Worm (Caenorhabditis elegans) whole organism, late embryonic: ENCODE data around the gene bcmo-2.

Experiments
- C08G9.2 ChIP-seq: sonication (generic microtip); optimal IDR thresholded peaks from 2 replicates; lab custom pipeline; 2016; ENCODE audit warnings: mild to moderate bottlenecking, missing genetic modification characterization, moderate library complexity, missing compliant biosample characterization
- Y22D7AL.16 ChIP-seq: sonication (generic microtip); optimal IDR thresholded peaks from 2 replicates; lab custom pipeline; 2016; ENCODE audit warnings: missing genetic modification characterization, missing compliant biosample characterization
- ahr-1 ChIP-seq: sonication (generic microtip); optimal IDR thresholded peaks from 2 replicates; lab custom pipeline; 2016; ENCODE audit warnings: missing genetic modification characterization, missing compliant biosample characterization
- ceh-14 ChIP-seq: sonication (generic microtip); optimal IDR thresholded peaks from 2 replicates; lab custom pipeline; 2016; ENCODE audit warnings: missing genotype, missing genetic modification characterization, missing compliant biosample characterization
- ceh-18 ChIP-seq: sonication (generic microtip); optimal IDR thresholded peaks from 2 replicates; lab custom pipeline; 2016; ENCODE audit warnings: missing genetic modification characterization, missing compliant biosample characterization
- ceh-19 ChIP-seq: fragments of 200-800 bp; sonication (Bioruptor generic); optimal IDR thresholded peaks from 2 replicates; lab custom pipeline; 2018; ENCODE audit warnings: mild to moderate bottlenecking, missing genetic modification characterization, missing compliant biosample characterization
- ceh-22 ChIP-seq: sonication (generic microtip); optimal IDR thresholded peaks from 2 replicates; lab custom pipeline; 2017; ENCODE audit warnings: missing biosample characterization, missing genetic modification characterization
- ceh-31 ChIP-seq: sonication (generic microtip); optimal IDR thresholded peaks from 2 replicates; lab custom pipeline; 2016; ENCODE audit warnings: missing genetic modification characterization, missing compliant biosample characterization
- ceh-34 ChIP-seq: sonication (generic microtip); optimal IDR thresholded peaks from 2 replicates; lab custom pipeline; 2016; ENCODE audit warnings: mild to moderate bottlenecking, missing genetic modification characterization, missing compliant biosample characterization
- ceh-48 ChIP-seq: sonication (generic microtip); optimal IDR thresholded peaks from 2 replicates; lab custom pipeline; 2016; ENCODE audit warnings: missing genetic modification characterization, inconsistent platforms, missing compliant biosample characterization
- ceh-9 ChIP-seq: sonication (generic microtip); optimal IDR thresholded peaks from 2 replicates; lab custom pipeline; 2016; ENCODE audit warnings: mild to moderate bottlenecking, missing genetic modification characterization, inconsistent platforms, missing compliant biosample characterization
- che-1 ChIP-seq: sonication (generic microtip); optimal IDR thresholded peaks from 2 replicates; lab custom pipeline; 2016; ENCODE audit warnings: mild to moderate bottlenecking, missing genetic modification characterization, missing compliant biosample characterization
- dve-1 ChIP-seq: sonication (generic microtip); optimal IDR thresholded peaks from 2 replicates; lab custom pipeline; 2017; ENCODE audit warnings: antibody characterized with exemption, mild to moderate bottlenecking, missing genetic modification characterization, missing compliant biosample characterization
- elt-4 ChIP-seq: sonication (generic microtip); optimal IDR thresholded peaks from 2 replicates; lab custom pipeline; 2016; ENCODE audit warnings: missing genetic modification characterization, missing compliant biosample characterization
- ets-4 ChIP-seq: sonication (generic microtip); optimal IDR thresholded peaks from 2 replicates; lab custom pipeline; 2016; ENCODE audit warnings: missing genetic modification characterization, missing compliant biosample characterization
- eyg-1 ChIP-seq: sonication (generic microtip); optimal IDR thresholded peaks from 2 replicates; lab custom pipeline; 2016; ENCODE audit warnings: missing genotype, missing genetic modification characterization, missing compliant biosample characterization
- fkh-10 ChIP-seq: fragments of 150-350 bp; optimal IDR thresholded peaks from 2 replicates; lab custom pipeline; 2014; ENCODE audit warnings: missing biosample characterization, missing genetic modification reagents, missing genetic modification characterization
- gmeb-2 ChIP-seq: sonication (generic microtip); optimal IDR thresholded peaks from 2 replicates; lab custom pipeline; 2016; ENCODE audit warnings: missing genetic modification characterization, inconsistent platforms, missing compliant biosample characterization
- hlh-13 ChIP-seq: fragments of 200-800 bp; sonication (Bioruptor generic); optimal IDR thresholded peaks from 2 replicates; lab custom pipeline; 2018; ENCODE audit warnings: mild to moderate bottlenecking, missing genetic modification characterization, missing compliant biosample characterization
- hlh-15 ChIP-seq: sonication (generic microtip); optimal IDR thresholded peaks from 2 replicates; lab custom pipeline; 2016; ENCODE audit warnings: missing genetic modification characterization, missing compliant biosample characterization
- hlh-30 ChIP-seq: sonication (generic microtip); optimal IDR thresholded peaks from 2 replicates; lab custom pipeline; 2017; ENCODE audit warnings: antibody characterized with exemption, missing genetic modification characterization, missing compliant biosample characterization; ENCODE audit not compliant: insufficient read depth
- lin-11 ChIP-seq: fragments of 200-800 bp; sonication (Bioruptor generic); optimal IDR thresholded peaks from 2 replicates; lab custom pipeline; 2018; ENCODE audit warnings: mild to moderate bottlenecking, missing genetic modification characterization, missing compliant biosample characterization
- nfya-1 ChIP-seq: sonication (generic microtip); optimal IDR thresholded peaks from 2 replicates; lab custom pipeline; 2017; ENCODE audit warnings: missing genetic modification characterization, mild to moderate bottlenecking, missing compliant biosample characterization, antibody characterized with exemption, moderate library complexity
- odd-2 ChIP-seq: sonication (generic microtip); optimal IDR thresholded peaks from 2 replicates; lab custom pipeline; 2017; ENCODE audit warnings: antibody characterized with exemption, mild to moderate bottlenecking, missing genetic modification characterization, missing compliant biosample characterization
- pha-4 ChIP-seq: fragments of 150-350 bp; optimal IDR thresholded peaks from 2 replicates; lab custom pipeline; 2018; ENCODE audit warnings: missing biosample characterization, missing genetic modification reagents, missing genetic modification characterization
- pqm-1 ChIP-seq: sonication (generic microtip); optimal IDR thresholded peaks from 2 replicates; lab custom pipeline; 2016; ENCODE audit warnings: missing genetic modification characterization, missing compliant biosample characterization
- ref-2 ChIP-seq: sonication (generic microtip); optimal IDR thresholded peaks from 2 replicates; lab custom pipeline; 2016; ENCODE audit warnings: missing genetic modification characterization, missing compliant biosample characterization
- rnt-1 ChIP-seq: sonication (generic microtip); optimal IDR thresholded peaks from 2 replicates; lab custom pipeline; 2016; ENCODE audit warnings: missing genetic modification characterization, missing compliant biosample characterization
- sdc-2 ChIP-seq: sonication (generic microtip); optimal IDR thresholded peaks from 2 replicates; lab custom pipeline; 2016; ENCODE audit warnings: missing genotype, missing genetic modification characterization, missing compliant biosample characterization
- sox-2 ChIP-seq: fragments of 200-800 bp; sonication (Bioruptor generic); IDR thresholded peaks from 2 replicates; pipeline ENCODE4 v1.3.6; 2022; ENCODE audit warnings: missing genetic modification reagents, missing genetic modification characterization, missing compliant biosample characterization
- tbx-2 ChIP-seq: sonication (generic microtip); optimal IDR thresholded peaks from 2 replicates; lab custom pipeline; 2016; ENCODE audit warnings: missing genetic modification characterization, missing compliant biosample characterization
- tbx-7 ChIP-seq: sonication (generic microtip); optimal IDR thresholded peaks from 2 replicates; lab custom pipeline; 2016; ENCODE audit warnings: missing genotype, missing genetic modification characterization, missing compliant biosample characterization
- ttx-3 ChIP-seq: sonication (generic microtip); optimal IDR thresholded peaks from 2 replicates; lab custom pipeline; 2016; ENCODE audit warnings: missing genetic modification reagents, missing genetic modification characterization, missing compliant biosample characterization
- unc-42 ChIP-seq: sonication (generic microtip); optimal IDR thresholded peaks from 2 replicates; lab custom pipeline; 2016; ENCODE audit warnings: missing genotype, missing genetic modification characterization, missing compliant biosample characterization
- unc-55 ChIP-seq: sonication (generic microtip); optimal IDR thresholded peaks from 2 replicates; lab custom pipeline; 2017; ENCODE audit warnings: missing biosample characterization, missing genetic modification reagents, missing genetic modification characterization
- zip-5 ChIP-seq: sonication (generic microtip); optimal IDR thresholded peaks from 2 replicates; lab custom pipeline; 2016; ENCODE audit warnings: missing genetic modification characterization, missing compliant biosample characterization

Gene bcmo-2

DNA sequence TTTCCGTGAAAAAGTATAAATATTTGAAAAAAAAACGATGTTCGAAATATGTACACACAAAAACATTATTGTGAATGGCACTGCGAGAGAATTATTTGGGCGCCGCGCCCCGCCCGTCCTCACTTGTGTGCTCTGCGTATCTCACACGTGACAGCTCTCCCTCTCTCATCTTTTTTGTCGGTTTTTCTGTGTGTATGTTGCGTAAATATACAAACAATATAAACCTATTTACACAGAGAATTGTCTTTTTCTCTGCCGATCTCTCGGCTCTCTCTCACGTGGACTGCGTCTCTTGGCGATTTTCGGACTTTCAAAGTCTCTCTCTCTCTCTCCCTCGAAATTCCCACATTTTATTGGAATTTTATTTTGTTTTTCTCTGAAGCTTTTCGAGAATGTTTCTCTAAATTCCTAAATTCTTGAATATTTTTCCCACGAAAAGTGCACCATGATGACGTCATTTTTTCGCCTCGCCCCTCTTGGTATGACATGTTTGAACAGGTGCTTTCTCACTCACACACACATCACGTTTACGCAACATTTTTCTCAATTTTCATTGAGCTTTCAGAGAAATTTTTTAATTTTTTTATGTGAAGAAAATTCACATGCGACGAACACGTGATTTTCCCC, 48.1 kb upstream of the bcmo-2 start (continued):
- TF ChIP-seq ceh-9 (no peak), hlh-13 (GFP tag; lab: Kevin White, UChicago) (no peak), ceh-19 (GFP tag; lab: Kevin White, UChicago) (no peak), Y22D7AL.16 (tag; lab: Kevin White, UChicago) (no peak), unc-42 (peak; percentile 82), ceh-48 (tag; lab: Kevin White, UChicago) (no peak), C08G9.2 (tag; lab: Kevin White, UChicago) (no peak), hlh-15 (tag; lab: Kevin White, UChicago) (no peak), ceh-34 (tag; lab: Kevin White, UChicago) (peak; percentile 51), eyg-1 (tag; lab: Kevin White, UChicago) (no peak), dve-1 (tag; lab: Kevin White, UChicago) (peak; percentile 70), gmeb-2 (tag; lab: Kevin White, UChicago) (no peak), tbx-2 (peak; percentile 66), odd-2 (tag; lab: Kevin White, UChicago) (no peak), pqm-1 (no peak), tbx-7 (tag; lab: Kevin White, UChicago) (peak; percentile 18), zip-5 (tag; lab: Kevin White, UChicago) (no peak), hlh-30 (tag; lab: Kevin White, UChicago) (peak; percentile 75), lin-11 (no peak), ets-4 (no peak), rnt-1 (peak; percentile 22), fkh-10 (GFP tag; lab: Kevin White, UChicago) (no peak), nfya-1 (tag; lab: Kevin White, UChicago) (peak; percentile 41)

DNA sequence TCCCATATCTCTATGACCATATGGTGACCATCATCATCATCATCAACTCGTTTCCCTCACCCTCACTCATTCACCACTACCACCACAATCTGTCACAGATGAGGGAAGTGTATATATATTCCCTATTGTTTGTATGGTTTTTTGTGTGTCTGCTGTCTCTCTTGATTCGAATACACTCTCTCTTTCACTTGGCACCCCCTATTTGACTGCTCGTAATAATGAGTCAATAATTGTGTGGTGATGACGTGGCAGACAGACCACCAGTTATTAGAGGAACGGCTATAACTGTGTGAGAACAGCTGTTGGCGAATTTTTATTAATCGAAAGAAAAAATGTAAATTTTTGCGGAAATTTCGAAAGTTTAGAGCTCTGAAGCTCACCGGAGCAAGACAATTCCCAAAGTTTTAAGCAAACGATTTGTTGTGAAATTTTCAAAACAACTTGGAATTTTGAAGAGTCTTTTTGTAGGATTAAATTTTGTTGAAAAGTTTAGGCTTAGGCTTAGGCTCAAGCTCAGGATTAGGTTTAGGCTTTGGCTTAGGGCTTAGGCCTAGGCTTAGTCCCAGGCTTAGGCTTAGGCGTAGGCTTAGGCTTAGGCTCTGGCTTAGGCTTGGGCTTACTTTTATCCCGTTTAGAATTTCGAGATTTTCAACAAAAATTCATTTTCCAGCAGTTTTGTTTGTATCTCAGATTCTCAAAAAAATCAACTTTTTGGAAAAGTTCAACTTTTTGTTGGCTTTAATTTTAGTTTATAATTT, 47.0 kb upstream of the bcmo-2 start:
- peak; percentile 70 for TF ChIP-seq dve-1 (tag; lab: Kevin White, UChicago)
- TF ChIP-seq sox-2 (GFP tag; lab: Robert Waterston, UW): peak; percentile 14; the same call in 1 of the 2 replicates
- peak; percentile 21 for TF ChIP-seq tbx-2
- TF ChIP-seq unc-42: no peak
- no peak for TF ChIP-seq ceh-18 (tag; lab: Kevin White, UChicago)
- peak; percentile 14 for TF ChIP-seq ceh-31 (tag; lab: Kevin White, UChicago)

DNA sequence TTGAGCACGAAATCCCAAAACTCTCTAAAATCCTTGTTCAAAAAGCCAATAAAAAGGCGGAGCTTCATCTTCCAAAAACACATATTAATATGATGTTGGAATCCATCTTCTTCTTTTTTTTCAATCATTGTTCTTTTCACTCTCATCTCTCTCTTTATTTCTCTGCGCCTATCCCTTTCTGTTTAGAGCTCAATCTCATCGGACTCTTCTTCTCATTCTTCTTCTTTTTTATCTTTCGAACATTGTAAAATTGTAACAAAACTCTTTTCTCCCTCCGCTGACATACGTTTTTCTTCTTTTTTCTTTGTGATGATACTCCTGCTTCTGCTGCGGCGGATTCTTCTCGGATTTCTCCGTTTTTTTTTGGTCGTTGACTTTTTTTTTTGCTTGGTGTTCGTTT, 46.1 kb upstream of the bcmo-2 start:
- TF ChIP-seq che-1 (no peak), ceh-9 (no peak), ets-4 (no peak), unc-55 (peak; percentile 20), fkh-10 (GFP tag; lab: Kevin White, UChicago) (no peak), Y22D7AL.16 (tag; lab: Kevin White, UChicago) (no peak), ttx-3 (no peak), ahr-1 (tag; lab: Kevin White, UChicago) (no peak), ref-2 (tag; lab: Kevin White, UChicago) (no peak), rnt-1 (peak; percentile 13), ceh-22 (tag; lab: Kevin White, UChicago) (no peak), pha-4 (tag; lab: Kevin White, UChicago) (no peak)

DNA sequence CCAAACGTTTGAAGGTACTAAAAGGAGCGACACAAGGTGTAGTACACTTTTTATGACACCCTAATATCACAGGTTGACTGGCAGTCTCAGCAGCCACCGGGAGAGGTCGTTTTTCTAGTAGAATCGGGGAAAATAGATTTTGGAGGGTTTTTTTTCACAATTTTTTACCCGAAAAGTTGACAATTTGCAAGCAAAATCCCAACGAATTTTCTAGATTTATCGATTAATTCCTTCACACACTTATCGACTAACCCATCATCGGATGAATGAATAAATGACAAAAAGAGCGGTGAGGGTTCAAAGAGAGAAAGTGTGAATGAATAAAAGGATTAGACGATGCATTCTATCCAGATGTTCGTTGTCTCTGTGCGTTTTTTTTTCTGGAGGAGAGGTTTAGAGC, 45.3 kb upstream of the bcmo-2 start:
- TF ChIP-seq ceh-14: no peak
- TF ChIP-seq elt-4 (tag; lab: Kevin White, UChicago): no peak
- TF ChIP-seq dve-1 (tag; lab: Kevin White, UChicago): no peak
- TF ChIP-seq sdc-2 (tag; lab: Kevin White, UChicago): no peak
- TF ChIP-seq zip-5 (tag; lab: Kevin White, UChicago): no peak
- TF ChIP-seq ceh-18 (tag; lab: Kevin White, UChicago): no peak
